Fruit fly (Drosophila melanogaster) whole organism, embryonic: ENCODE data around the gene Atg5.
A peak's percentile ranks its signal among the peaks of the same experiment; 100 is the strongest.

Source experiments
- Atf-2 ChIP-seq: fragments of 200-800 bp; sonication (Bioruptor generic); optimal IDR thresholded peaks from 2 replicates; lab custom pipeline; 2016; ENCODE audit warnings: missing biosample characterization, missing genetic modification characterization
- Atf6 ChIP-seq: fragments of 200-800 bp; sonication (Bioruptor generic); IDR thresholded peaks from 2 replicates; pipeline ENCODE4 v1.3.6; 2022; ENCODE audit warnings: missing biosample characterization, missing genetic modification characterization
- CG10543 ChIP-seq: fragments of 200-800 bp; sonication (Bioruptor generic); optimal IDR thresholded peaks from 3 replicates; lab custom pipeline; 2017; ENCODE audit warnings: missing biosample characterization, mild to moderate bottlenecking, missing genetic modification characterization, moderate library complexity
- CG11456 ChIP-seq: fragments of 200-800 bp; sonication (Bioruptor generic); IDR thresholded peaks from 3 replicates; pipeline ENCODE4 v1.3.6; 2022; ENCODE audit warnings: missing biosample characterization, missing genetic modification characterization
- CG11695 ChIP-seq: fragments of 200-800 bp; sonication (Bioruptor generic); IDR thresholded peaks from 3 replicates; pipeline ENCODE4 v1.3.6; 2022; ENCODE audit warnings: missing biosample characterization, missing genetic modification characterization
- CG12236 ChIP-seq: fragments of 200-800 bp; sonication (Bioruptor generic); optimal IDR thresholded peaks from 2 replicates; lab custom pipeline; 2016; ENCODE audit warnings: missing biosample characterization, missing genetic modification characterization
- CG1233 ChIP-seq: fragments of 200-800 bp; sonication (Bioruptor generic); optimal IDR thresholded peaks from 4 replicates; lab custom pipeline; 2018; ENCODE audit warnings: missing biosample characterization, mild to moderate bottlenecking, missing genetic modification characterization
- CG14050 ChIP-seq: fragments of 200-800 bp; sonication (Bioruptor generic); IDR thresholded peaks from 3 replicates; pipeline ENCODE4 v1.3.6; 2022; ENCODE audit warnings: missing biosample characterization, missing genetic modification characterization
- CG1647 ChIP-seq: fragments of 200-800 bp; sonication (Bioruptor generic); optimal IDR thresholded peaks from 3 replicates; lab custom pipeline; 2016; ENCODE audit warnings: missing biosample characterization, missing genetic modification characterization
- CG17359 ChIP-seq: fragments of 200-800 bp; sonication (Bioruptor generic); optimal IDR thresholded peaks from 3 replicates; lab custom pipeline; 2018; ENCODE audit warnings: missing biosample characterization, mild to moderate bottlenecking, missing genetic modification characterization, moderate library complexity
- CG2199 ChIP-seq: fragments of 200-800 bp; sonication (Bioruptor generic); IDR thresholded peaks from 3 replicates; pipeline ENCODE4 v1.3.6; 2022; ENCODE audit warnings: missing biosample characterization, missing genetic modification characterization
- CG30020 ChIP-seq: fragments of 200-800 bp; optimal IDR thresholded peaks from 2 replicates; lab custom pipeline; 2019; ENCODE audit warnings: missing biosample characterization, mild to moderate bottlenecking, missing genetic modification characterization, moderate library complexity
- CG3281 ChIP-seq: fragments of 200-800 bp; sonication (Bioruptor generic); optimal IDR thresholded peaks from 3 replicates; lab custom pipeline; 2017; ENCODE audit warnings: missing biosample characterization, mild to moderate bottlenecking, missing genetic modification characterization
- CG4282 ChIP-seq: fragments of 200-800 bp; sonication (Bioruptor generic); optimal IDR thresholded peaks from 2 replicates; lab custom pipeline; 2016; ENCODE audit warnings: missing biosample characterization, missing genetic modification characterization
- CG4617 ChIP-seq: fragments of 200-800 bp; sonication (Bioruptor generic); optimal IDR thresholded peaks from 3 replicates; lab custom pipeline; 2016; ENCODE audit warnings: missing biosample characterization, missing genetic modification characterization, borderline replicate concordance
- CG6272 ChIP-seq: fragments of 200-800 bp; sonication (Bioruptor generic); IDR thresholded peaks from 2 replicates; pipeline ENCODE4 v1.3.6; 2022; ENCODE audit warnings: missing biosample characterization, missing genetic modification characterization
- CG6654 ChIP-seq: fragments of 200-800 bp; sonication (Bioruptor generic); optimal IDR thresholded peaks from 2 replicates; lab custom pipeline; 2017; ENCODE audit warnings: missing biosample characterization, mild to moderate bottlenecking, missing genetic modification characterization
- CG6683 ChIP-seq: fragments of 200-800 bp; sonication (Bioruptor generic); optimal IDR thresholded peaks from 2 replicates; lab custom pipeline; 2017; ENCODE audit warnings: missing biosample characterization, mild to moderate bottlenecking, missing genetic modification characterization, missing genetic modification reagents
- CG6765 ChIP-seq: fragments of 200-800 bp; sonication (Bioruptor generic); optimal IDR thresholded peaks from 3 replicates; lab custom pipeline; 2017; ENCODE audit warnings: missing biosample characterization, mild to moderate bottlenecking, missing genetic modification characterization
- CG7987 ChIP-seq: fragments of 200-800 bp; sonication (Bioruptor generic); optimal IDR thresholded peaks from 2 replicates; lab custom pipeline; 2018; ENCODE audit warnings: missing biosample characterization, mild to moderate bottlenecking, missing genetic modification characterization, moderate library complexity
- CG9932 ChIP-seq: fragments of 200-800 bp; sonication (Bioruptor generic); IDR thresholded peaks from 2 replicates; pipeline ENCODE4 v1.3.6; 2022; ENCODE audit warnings: missing biosample characterization, missing genetic modification characterization
- CTCF ChIP-seq: fragments of 200-800 bp; sonication (Bioruptor generic); optimal IDR thresholded peaks from 2 replicates; lab custom pipeline; 2017; ENCODE audit warnings: missing biosample characterization, mild to moderate bottlenecking, missing genetic modification characterization, moderate library complexity
- Chrac-16 ChIP-seq: fragments of 200-800 bp; sonication (Bioruptor generic); optimal IDR thresholded peaks from 3 replicates; lab custom pipeline; 2016; ENCODE audit warnings: missing biosample characterization, missing genetic modification characterization
- Dref ChIP-seq: fragments of 200-800 bp; sonication (Bioruptor generic); IDR thresholded peaks from 2 replicates; pipeline ENCODE4 v1.3.6; 2022; ENCODE audit warnings: missing biosample characterization, missing genetic modification characterization
- HLH4C ChIP-seq: fragments of 200-800 bp; sonication (Bioruptor generic); IDR thresholded peaks from 3 replicates; pipeline ENCODE4 v1.3.6; 2022; ENCODE audit warnings: missing biosample characterization, missing genetic modification characterization; ENCODE audit not compliant: partially characterized antibody
- Jarid2 ChIP-seq: fragments of 200-800 bp; sonication (Bioruptor generic); optimal IDR thresholded peaks from 3 replicates; lab custom pipeline; 2017; ENCODE audit warnings: mild to moderate bottlenecking, missing biosample characterization, missing genetic modification reagents, missing genetic modification characterization
- MBD-R2 ChIP-seq: fragments of 200-800 bp; sonication (Bioruptor generic); IDR thresholded peaks from 2 replicates; pipeline ENCODE4 v1.3.6; 2022; ENCODE audit warnings: missing biosample characterization, missing genetic modification characterization
- Nf-YC ChIP-seq: fragments of 200-800 bp; optimal IDR thresholded peaks from 3 replicates; lab custom pipeline; 2019; ENCODE audit warnings: missing biosample characterization, mild to moderate bottlenecking, missing genetic modification characterization, moderate library complexity
- Oli ChIP-seq: fragments of 200-800 bp; sonication (Bioruptor generic); optimal IDR thresholded peaks from 2 replicates; lab custom pipeline; 2018; ENCODE audit warnings: missing biosample characterization, mild to moderate bottlenecking, missing genetic modification characterization, moderate library complexity
- aop ChIP-seq: fragments of 200-800 bp; sonication (Bioruptor generic); IDR thresholded peaks from 2 replicates; pipeline ENCODE4 v1.3.6; 2022; ENCODE audit warnings: missing biosample characterization, missing genetic modification characterization
- ash1 ChIP-seq: fragments of 200-800 bp; sonication (Bioruptor generic); optimal IDR thresholded peaks from 2 replicates; lab custom pipeline; 2018; ENCODE audit warnings: missing biosample characterization, mild to moderate bottlenecking, missing genetic modification characterization
- az2 ChIP-seq: fragments of 200-800 bp; sonication (Bioruptor generic); optimal IDR thresholded peaks from 3 replicates; lab custom pipeline; 2016; ENCODE audit warnings: missing biosample characterization, missing genetic modification characterization
- bsh ChIP-seq, 2 experiments: fragments of 200-800 bp; sonication (Bioruptor generic); optimal IDR thresholded peaks; 2 replicates each; lab custom pipeline; 2017 to 2018; ENCODE audit warnings: mild to moderate bottlenecking in 2 of 2, missing biosample characterization in 2 of 2, missing genetic modification characterization in 2 of 2, moderate library complexity in 1 of 2
- cato ChIP-seq: fragments of 200-800 bp; sonication (Bioruptor generic); optimal IDR thresholded peaks from 2 replicates; lab custom pipeline; 2016; ENCODE audit warnings: missing biosample characterization, missing genetic modification characterization, borderline replicate concordance
- crol ChIP-seq: fragments of 200-800 bp; sonication (Bioruptor generic); IDR thresholded peaks from 2 replicates; pipeline ENCODE4 v1.3.6; 2022; ENCODE audit warnings: missing biosample characterization, missing genetic modification characterization
- fd96Cb ChIP-seq: fragments of 200-800 bp; sonication (Bioruptor generic); optimal IDR thresholded peaks from 2 replicates; lab custom pipeline; 2018; ENCODE audit warnings: missing biosample characterization, mild to moderate bottlenecking, missing genetic modification characterization, moderate library complexity
- ham ChIP-seq: fragments of 200-800 bp; sonication (Bioruptor generic); IDR thresholded peaks from 2 replicates; pipeline ENCODE4 v1.3.6; 2022; ENCODE audit warnings: missing biosample characterization, missing genetic modification characterization
- hbn ChIP-seq: fragments of 200-800 bp; sonication (Bioruptor generic); IDR thresholded peaks from 2 replicates; pipeline ENCODE4 v1.3.6; 2022; ENCODE audit warnings: missing biosample characterization, missing genetic modification characterization; ENCODE audit not compliant: partially characterized antibody
- kni ChIP-seq: fragments of 200-800 bp; sonication (Bioruptor generic); optimal IDR thresholded peaks from 3 replicates; lab custom pipeline; 2017; ENCODE audit warnings: mild to moderate bottlenecking, missing biosample characterization, missing genetic modification reagents, missing genetic modification characterization
- lbe ChIP-seq: fragments of 200-800 bp; sonication (Bioruptor generic); optimal IDR thresholded peaks from 2 replicates; lab custom pipeline; 2016; ENCODE audit warnings: missing biosample characterization, mild to moderate bottlenecking, missing genetic modification characterization
- lov ChIP-seq, 2 experiments: fragments of 200-800 bp in 1 of 2; fragments of >200 bp in 1 of 2; sonication (Bioruptor generic) in 1 of 2; IDR thresholded peaks in 1 of 2; optimal IDR thresholded peaks in 1 of 2; 2 replicates in 1 of 2; 3 replicates in 1 of 2; pipeline versions ENCODE4 v1.3.6 to Lab custom; 2017 to 2022; ENCODE audit warnings: missing biosample characterization in 1 of 2, missing genetic modification characterization in 1 of 2
- otp ChIP-seq: fragments of 200-800 bp; sonication (Bioruptor generic); IDR thresholded peaks from 3 replicates; pipeline ENCODE4, ENCODE4 v1.3.6; 2022; ENCODE audit warnings: missing biosample characterization, missing genetic modification characterization
- pum ChIP-seq: fragments of 200-800 bp; sonication (Bioruptor generic); optimal IDR thresholded peaks from 2 replicates; lab custom pipeline; 2016; ENCODE audit warnings: missing biosample characterization, missing genetic modification characterization
- sim ChIP-seq: fragments of 200-800 bp; sonication (Bioruptor generic); IDR thresholded peaks from 2 replicates; pipeline ENCODE4 v1.3.6; 2022; ENCODE audit warnings: missing biosample characterization, missing genetic modification characterization
- unpg ChIP-seq: fragments of 200-800 bp; sonication (Bioruptor generic); optimal IDR thresholded peaks from 3 replicates; lab custom pipeline; 2018; ENCODE audit warnings: missing biosample characterization, mild to moderate bottlenecking, missing genetic modification characterization, moderate library complexity
- wdn ChIP-seq: fragments of 200-800 bp; sonication (Bioruptor generic); IDR thresholded peaks from 2 replicates; pipeline ENCODE4 v1.3.6; 2022; ENCODE audit warnings: missing biosample characterization, missing genetic modification characterization
- wek ChIP-seq: fragments of 200-800 bp; sonication (Bioruptor generic); optimal IDR thresholded peaks from 3 replicates; lab custom pipeline; 2018; ENCODE audit warnings: missing biosample characterization, mild to moderate bottlenecking, missing genetic modification characterization, moderate library complexity
- zf30C ChIP-seq: fragments of 200-800 bp; sonication (Bioruptor generic); optimal IDR thresholded peaks from 3 replicates; lab custom pipeline; 2018; ENCODE audit warnings: missing biosample characterization, mild to moderate bottlenecking, missing genetic modification characterization

The Atg5 gene

dm6 chrX:7336962-7337844 lies 13.6 kb upstream of the Atg5 start, which contains the start of gene CBP (continued):
- peak; percentile 96 for TF ChIP-seq cato (GFP tag; lab: Kevin White, UChicago)
- TF ChIP-seq CG14050 (GFP tag; lab: Robert Waterston, UW) = peak; percentile 93
- peak; percentile 91 for TF ChIP-seq wdn (GFP tag; lab: Robert Waterston, UW)
- peak; percentile 97 for TF ChIP-seq Atf-2
- TF ChIP-seq wek (GFP tag; lab: Kevin White, UChicago) = peak; percentile 93
- TF ChIP-seq unpg (GFP tag; lab: Kevin White, UChicago) = peak; percentile 99
- TF ChIP-seq CG4282 (GFP tag; lab: Kevin White, UChicago) = peak; percentile 83
- TF ChIP-seq sim = peak; percentile 96
- no peak for TF ChIP-seq Dref (GFP tag; lab: Robert Waterston, UW)
- TF ChIP-seq fd96Cb (tag; lab: Kevin White, UChicago) = peak; percentile 99
- peak; percentile 95 for TF ChIP-seq CG4617 (GFP tag; lab: Kevin White, UChicago)
- TF ChIP-seq Jarid2 (GFP tag; lab: Kevin White, UChicago) = peak; percentile 87
- peak; percentile 87 for TF ChIP-seq CG6654 (GFP tag; lab: Kevin White, UChicago)
- TF ChIP-seq kni (GFP tag; lab: Kevin White, UChicago) = peak; percentile 96
- TF ChIP-seq HLH4C (GFP tag; lab: Robert Waterston, UW) = 0 out of 3 replicates have a peak, but pooled peaks have one; percentile 10
- TF ChIP-seq Oli (tag; lab: Kevin White, UChicago) = peak; percentile 99
- TF ChIP-seq otp (GFP tag; lab: Robert Waterston, UW) = peak; percentile 97
- peak; percentile 96 for TF ChIP-seq CG2199 (GFP tag; lab: Robert Waterston, UW)
- peak; percentile 97 for TF ChIP-seq CG12236
- peak; percentile 83 for TF ChIP-seq lbe (GFP tag; lab: Kevin White, UChicago)
- no peak for TF ChIP-seq zf30C (GFP tag; lab: Kevin White, UChicago)
- TF ChIP-seq ash1 (GFP tag; lab: Kevin White, UChicago) = peak; percentile 71
- peak; percentile 96 for TF ChIP-seq CG11695 (GFP tag; lab: Robert Waterston, UW)
- TF ChIP-seq CG11456 (GFP tag; lab: Robert Waterston, UW) = peak; percentile 92
- TF ChIP-seq aop (GFP tag; lab: Robert Waterston, UW) = peak; percentile 89
- TF ChIP-seq hbn = no peak
- peak; percentile 99 for TF ChIP-seq CG17359 (tag; lab: Kevin White, UChicago)
- peak; percentile 76 for TF ChIP-seq ham
- TF ChIP-seq CG6765 (GFP tag; lab: Kevin White, UChicago) = peak; percentile 92
- peak; percentile 95 to 99 for TF ChIP-seq bsh (GFP tag; optimal IDR thresholded peaks at IDR 0.05; lab: Kevin White, UChicago)
- peak; percentile 97 for TF ChIP-seq Chrac-16 (GFP tag; lab: Kevin White, UChicago)
- peak; percentile 88 for TF ChIP-seq CG6272 (GFP tag; lab: Robert Waterston, UW)
- peak; percentile 98 for TF ChIP-seq pum
- TF ChIP-seq Nf-YC = peak; percentile 87
- peak; percentile 95 for TF ChIP-seq crol (GFP tag; lab: Robert Waterston, UW)
- TF ChIP-seq Atf6 (GFP tag; lab: Robert Waterston, UW) = peak; percentile 95
- peak; percentile 81 for TF ChIP-seq MBD-R2 (GFP tag; lab: Robert Waterston, UW)
- peak; percentile 98 for TF ChIP-seq az2
- TF ChIP-seq CG7987 (GFP tag; lab: Kevin White, UChicago) = peak; percentile 94
- peak; percentile 88 for TF ChIP-seq CG9932 (GFP tag; lab: Robert Waterston, UW)
- peak; percentile 95 for TF ChIP-seq CG1647 (GFP tag; lab: Kevin White, UChicago)
- TF ChIP-seq CG30020 (tag; lab: Kevin White, UChicago) = peak; percentile 84
- peak; percentile 77 for TF ChIP-seq CTCF (GFP tag; lab: Kevin White, UChicago)
- no peak for TF ChIP-seq lov (optimal IDR thresholded peaks at IDR 0.05; lab: Kevin White, UChicago)
- TF ChIP-seq lov (GFP tag; IDR thresholded peaks at IDR 0.05; lab: Robert Waterston, UW) = peak; percentile 94
- peak; percentile 97 for TF ChIP-seq CG1233
- TF ChIP-seq CG6683 (GFP tag; lab: Kevin White, UChicago) = peak; percentile 92
- peak; percentile 96 for TF ChIP-seq CG3281 (GFP tag; lab: Kevin White, UChicago)
- TF ChIP-seq CG10543 (GFP tag; lab: Kevin White, UChicago) = peak; percentile 92
